Fruit fly (Drosophila melanogaster): ENCODE measurements around the gene CG17129.
A peak's percentile ranks its signal among the peaks of the same experiment; 100 is the strongest.

The CG17129 gene

DNA sequence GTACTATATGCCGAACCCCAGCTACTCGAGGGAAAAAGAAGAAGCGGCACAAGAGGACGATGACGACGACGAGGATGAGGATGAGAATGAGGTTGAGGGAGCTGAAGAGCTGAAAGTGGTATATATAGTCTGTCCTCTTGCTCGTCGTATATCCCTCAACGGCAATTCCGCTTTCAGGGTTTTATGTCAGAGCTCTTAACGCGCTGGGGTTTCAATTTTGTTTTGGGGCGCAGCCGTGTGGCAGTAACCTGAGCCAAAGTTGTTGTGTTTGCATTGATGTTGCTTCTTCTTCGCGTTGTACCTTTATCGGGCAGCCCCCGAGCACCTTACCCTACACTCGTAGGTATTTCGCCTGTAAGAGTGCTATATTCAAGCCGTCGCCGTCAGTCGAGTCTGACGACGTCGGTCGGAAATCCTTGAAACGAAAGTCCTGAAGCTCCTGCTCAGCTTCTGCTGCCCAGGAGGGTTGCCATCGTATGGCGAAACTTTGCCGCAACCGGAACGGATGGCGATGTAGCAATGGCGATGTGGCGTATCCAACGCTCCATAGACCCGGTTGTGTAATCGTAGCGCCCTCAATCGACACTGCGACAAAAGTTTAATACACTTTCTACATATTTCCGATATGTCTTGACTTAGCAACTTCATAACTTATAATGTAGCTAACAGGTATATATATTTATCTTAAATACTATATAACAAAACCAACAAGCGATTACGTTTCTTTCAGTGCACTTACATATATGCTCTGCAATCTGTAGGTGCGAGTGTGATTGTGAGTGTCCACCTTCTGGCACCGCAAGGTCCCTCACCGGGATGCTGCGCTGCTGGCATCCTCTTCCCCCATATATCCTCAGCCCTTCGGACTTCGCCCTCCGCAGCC, 24.8 kb upstream of the CG17129 start (continued):
- no peak for TF ChIP-seq CG2129 (GFP tag; IDR thresholded peaks at IDR 0.05; ENCODE audit: partially characterized antibody)
- no peak for TF ChIP-seq Dek (tag; optimal IDR thresholded peaks at IDR 0.05)
- TF ChIP-seq fru (optimal IDR thresholded peaks at IDR 0.05) = no peak
- TF ChIP-seq NC2α (GFP tag; optimal IDR thresholded peaks at IDR 0.05) = no peak
- TF ChIP-seq lbe (GFP tag; optimal IDR thresholded peaks at IDR 0.05) = no peak
- no peak for TF ChIP-seq CG12155 (GFP tag; optimal IDR thresholded peaks at IDR 0.05)
- TF ChIP-seq CG4854 (GFP tag; optimal IDR thresholded peaks at IDR 0.05) = no peak
- TF ChIP-seq CG13123 (GFP tag; optimal IDR thresholded peaks at IDR 0.05) = no peak
- TF ChIP-seq Atf3 (GFP tag; optimal IDR thresholded peaks at IDR 0.05) = no peak
- TF ChIP-seq gce (GFP tag; IDR thresholded peaks at IDR 0.05) = no peak
- no peak for TF ChIP-seq mirr (GFP tag; optimal IDR thresholded peaks at IDR 0.05)
- no peak for TF ChIP-seq croc (GFP tag; conservative IDR thresholded peaks at IDR 0.05)
- TF ChIP-seq sr (GFP tag; IDR thresholded peaks at IDR 0.05) = no peak
- TF ChIP-seq CG12299 (tag; optimal IDR thresholded peaks at IDR 0.05) = no peak
- TF ChIP-seq Pdp1 (GFP tag; optimal IDR thresholded peaks at IDR 0.05) = peak in 1 of 2 experiments; percentile 46
- peak; percentile 57; the same call in 1 of the 2 replicates for TF ChIP-seq CG32532 (GFP tag; IDR thresholded peaks at IDR 0.05)
- TF ChIP-seq sisA (GFP tag; IDR thresholded peaks at IDR 0.05) = peak; percentile 45
- no peak for TF ChIP-seq CG14965 (GFP tag; optimal IDR thresholded peaks at IDR 0.05; ENCODE audit: borderline replicate concordance)
- no peak for TF ChIP-seq CG9437 (GFP tag; optimal IDR thresholded peaks at IDR 0.05)
- no peak for TF ChIP-seq abd-A (tag; optimal IDR thresholded peaks at IDR 0.05)
- no peak for TF ChIP-seq maf-S (GFP tag; optimal IDR thresholded peaks at IDR 0.05)
- TF ChIP-seq CG10565 (GFP tag; optimal IDR thresholded peaks at IDR 0.05) = no peak
- TF ChIP-seq CG1024 (GFP tag; IDR thresholded peaks at IDR 0.05) = peak; percentile 52; the same call in 1 of the 2 replicates
- TF ChIP-seq CG1832 (GFP tag; optimal IDR thresholded peaks at IDR 0.05) = no peak
- no peak for TF ChIP-seq pum (GFP tag; optimal IDR thresholded peaks at IDR 0.05)
- no peak for TF ChIP-seq CG9876 (GFP tag; optimal IDR thresholded peaks at IDR 0.05)
- TF ChIP-seq emc (GFP tag; optimal IDR thresholded peaks at IDR 0.05) = no peak
- no peak for TF ChIP-seq h (optimal IDR thresholded peaks at IDR 0.05)
- TF ChIP-seq Fer1 (GFP tag; optimal IDR thresholded peaks at IDR 0.05) = peak; percentile 3
- no peak for TF ChIP-seq CG6272 (GFP tag; IDR thresholded peaks at IDR 0.05)
- peak; percentile 49; the same call in 1 of the 2 replicates for TF ChIP-seq ranshi (GFP tag; IDR thresholded peaks at IDR 0.05)
- no peak for TF ChIP-seq CG10654 (GFP tag; optimal IDR thresholded peaks at IDR 0.05)
- TF ChIP-seq otp (GFP tag; IDR thresholded peaks at IDR 0.05) = peak; percentile 59; the same call in 1 of the 3 replicates
- no peak for TF ChIP-seq Trl (optimal IDR thresholded peaks at IDR 0.05)
- TF ChIP-seq Trl (GFP tag; optimal IDR thresholded peaks at IDR 0.05) = no peak
- TF ChIP-seq pnt (GFP tag; optimal IDR thresholded peaks at IDR 0.05) = no peak
- TF ChIP-seq Adf1 (GFP tag; IDR thresholded peaks at IDR 0.05) = no peak
- no peak for TF ChIP-seq CG10209 (GFP tag; optimal IDR thresholded peaks at IDR 0.05)
- TF ChIP-seq scrt (GFP tag; optimal IDR thresholded peaks at IDR 0.05) = no peak
- TF ChIP-seq Mad (GFP tag; optimal IDR thresholded peaks at IDR 0.05) = no peak
- TF ChIP-seq nau (GFP tag; optimal IDR thresholded peaks at IDR 0.05) = no peak
- TF ChIP-seq CG13624 (GFP tag; optimal IDR thresholded peaks at IDR 0.05) = no peak
- TF ChIP-seq wdn (GFP tag; IDR thresholded peaks at IDR 0.05) = no peak
- no peak for TF ChIP-seq CG18476 (GFP tag; optimal IDR thresholded peaks at IDR 0.05)
- TF ChIP-seq ab (GFP tag; optimal IDR thresholded peaks at IDR 0.05) = no peak
- no peak for TF ChIP-seq PHDP (tag; optimal IDR thresholded peaks at IDR 0.05)
- no peak for TF ChIP-seq C15 (GFP tag; IDR thresholded peaks at IDR 0.05)
- no peak for TF ChIP-seq corto (GFP tag; optimal IDR thresholded peaks at IDR 0.05)
- 0 out of 3 replicates have a peak, but pooled peaks have one; percentile 11 for TF ChIP-seq CG11695 (GFP tag; IDR thresholded peaks at IDR 0.05)
- no peak for TF ChIP-seq tna (GFP tag; IDR thresholded peaks at IDR 0.05; ENCODE audit: partially characterized antibody)
- TF ChIP-seq CG10462 (GFP tag; optimal IDR thresholded peaks at IDR 0.05) = no peak
